Worm (Caenorhabditis elegans) whole organism, L4/young adult: ENCODE data around the gene nhr-205.

Experiments
- W03F9.2 ChIP-seq: fragments of 150-350 bp; optimal IDR thresholded peaks from 2 replicates; lab custom pipeline; 2014; ENCODE audit warnings: missing biosample characterization, missing genetic modification characterization
- dao-5 ChIP-seq: sonication (generic microtip); optimal IDR thresholded peaks from 2 replicates; lab custom pipeline; 2016; ENCODE audit warnings: missing genotype, missing genetic modification characterization, moderate library complexity, missing compliant biosample characterization
- him-1 ChIP-seq: sonication (generic microtip); optimal IDR thresholded peaks from 2 replicates; lab custom pipeline; 2016; ENCODE audit warnings: missing genotype, missing genetic modification reagents, missing genetic modification characterization, missing compliant biosample characterization

The nhr-205 gene

ce11 chrV:10081636-10082035 is at the start of gene nhr-205:
Gene nhr-205 (minus strand): TSS chrV:10081776.
- TF ChIP-seq dao-5 (tag; lab: Kevin White, UChicago) (no peak), him-1 (tag; lab: Kevin White, UChicago) (no peak), W03F9.2 (tag; lab: Kevin White, UChicago) (no peak)

DNA sequence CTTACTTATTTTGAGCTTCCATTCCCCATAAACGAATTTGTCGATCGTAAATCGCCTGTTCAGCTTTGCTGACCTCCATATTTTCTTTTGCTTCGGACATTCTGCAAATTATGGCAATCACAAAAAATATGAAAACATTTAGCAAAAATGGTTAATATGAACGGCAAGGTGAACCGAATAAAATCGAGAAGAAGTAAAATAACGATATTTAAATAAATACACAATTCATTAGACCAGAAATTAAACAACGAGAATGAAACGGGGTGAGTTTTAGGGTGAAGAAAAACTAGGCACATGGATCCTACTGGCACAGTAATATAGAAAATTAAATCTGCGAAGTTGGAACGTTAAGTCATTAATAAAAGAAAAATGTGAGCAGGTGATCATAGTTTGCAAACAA is 48.6 kb upstream of the nhr-205 start, which contains the start of gene aos-1:
Gene aos-1 (minus strand): TSS at position 101 of the 400 bp plus-strand sequence.
- TF ChIP-seq dao-5 (tag; lab: Kevin White, UChicago) (no peak), W03F9.2 (tag; lab: Kevin White, UChicago) (no peak), him-1 (tag; lab: Kevin White, UChicago) (no peak)

DNA sequence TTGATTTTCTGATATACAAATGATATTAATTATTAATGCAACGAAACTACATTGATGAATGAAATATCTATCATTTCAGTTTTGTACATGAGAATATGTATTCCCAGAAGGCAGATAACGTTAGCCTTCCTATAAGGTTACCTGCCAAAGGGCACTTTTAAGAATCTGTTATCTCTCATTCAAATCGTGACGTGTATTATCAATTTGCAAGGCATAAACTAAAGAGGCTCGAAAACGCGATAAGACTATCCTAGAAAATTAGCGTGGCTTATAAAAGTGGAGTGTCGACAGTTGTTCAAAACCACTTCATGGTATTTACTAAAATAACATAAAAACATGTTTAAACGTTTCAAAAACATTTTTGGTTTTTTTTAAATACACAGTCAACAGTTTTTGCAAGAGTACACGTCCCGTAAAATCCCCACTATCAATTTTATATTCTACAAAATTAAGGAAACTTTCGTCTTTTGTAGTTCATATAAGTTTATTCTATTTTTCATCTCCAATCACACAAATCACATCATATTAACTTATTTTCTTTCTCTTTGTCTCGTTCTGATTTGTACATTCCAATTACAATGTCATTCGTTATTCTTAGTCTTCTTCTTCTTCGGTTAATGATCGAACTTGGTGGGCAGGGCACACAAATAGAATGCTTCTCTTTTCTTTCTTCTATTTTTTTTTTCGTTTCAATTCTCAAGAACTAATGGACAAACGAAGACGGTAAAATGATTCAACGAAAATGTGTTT is 43.4 kb upstream of the nhr-205 start, which contains the start of gene C08B6.10:
Gene C08B6.10 (plus strand): TSS at position 700 of the 750 bp plus-strand sequence.
- TF ChIP-seq W03F9.2 (tag; lab: Kevin White, UChicago) (no peak), dao-5 (tag; lab: Kevin White, UChicago) (no peak), him-1 (tag; lab: Kevin White, UChicago) (no peak)

DNA sequence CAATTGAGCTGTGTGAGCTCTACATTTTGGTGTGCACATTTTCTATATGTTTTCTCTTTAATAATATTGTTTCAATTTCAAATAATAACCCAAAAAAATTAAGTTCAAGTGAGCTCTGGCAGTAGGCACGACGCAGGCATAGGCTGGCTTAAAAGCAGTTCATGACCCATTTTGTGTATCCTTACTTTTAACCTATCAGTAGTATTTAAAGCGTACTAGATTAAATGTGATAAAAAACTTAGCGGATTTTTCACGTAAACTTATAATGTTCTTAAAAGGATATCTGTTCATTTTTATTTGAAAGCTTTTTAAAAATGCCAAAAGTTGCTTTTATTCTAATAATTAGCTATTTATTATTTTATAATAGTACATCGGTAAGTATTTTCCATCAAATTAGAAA is 41.7 kb upstream of the nhr-205 start, which contains the start of gene C08B6.6:
Gene C08B6.6 (plus strand): TSS at position 301 of the 400 bp plus-strand sequence.
- TF ChIP-seq dao-5 (tag; lab: Kevin White, UChicago): no peak
- no peak for TF ChIP-seq him-1 (tag; lab: Kevin White, UChicago)
- TF ChIP-seq W03F9.2 (tag; lab: Kevin White, UChicago): no peak

DNA sequence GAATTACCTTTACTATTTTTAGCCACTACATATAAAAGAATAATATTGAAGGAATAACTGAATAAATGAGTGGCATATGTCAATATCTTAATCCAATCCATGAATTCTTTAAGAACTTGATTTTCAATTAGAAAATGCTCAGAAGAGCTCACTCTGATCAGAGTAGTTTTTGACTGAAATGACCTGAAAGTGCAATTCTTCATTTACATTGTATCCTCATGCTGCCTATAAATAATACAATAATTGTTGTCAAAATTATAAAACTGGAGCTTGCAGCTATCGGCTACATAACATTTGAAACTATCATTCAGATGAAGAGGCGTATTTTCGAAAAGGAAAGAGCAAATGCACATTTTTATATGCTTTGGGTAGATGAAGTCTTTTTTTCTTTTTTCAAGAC is 41.1 kb upstream of the nhr-205 start, which contains the start of gene srxa-19:
Gene srxa-19 (minus strand): TSS at position 101 of the 400 bp plus-strand sequence.
- TF ChIP-seq him-1 (tag; lab: Kevin White, UChicago) (no peak), W03F9.2 (tag; lab: Kevin White, UChicago) (no peak), dao-5 (tag; lab: Kevin White, UChicago) (no peak)

DNA sequence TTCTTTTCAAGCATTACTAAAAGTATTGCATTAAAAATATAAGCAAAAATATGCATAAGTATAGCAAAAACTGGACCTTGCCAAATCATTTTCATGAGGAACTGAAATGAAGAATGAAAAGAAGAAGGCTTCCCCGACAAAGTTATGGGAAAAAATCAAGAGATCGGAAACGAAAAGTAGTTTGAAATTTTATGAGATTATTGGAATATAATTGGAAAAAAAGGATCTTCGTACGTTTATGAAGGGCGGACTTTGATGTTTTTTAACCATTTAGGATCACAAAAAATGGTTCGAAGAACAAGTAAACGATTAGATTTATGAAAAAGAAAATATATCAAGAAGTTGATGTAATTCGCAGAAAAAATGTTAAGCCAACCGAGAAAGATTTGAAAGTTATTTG is 39.3 kb upstream of the nhr-205 start, which contains the start of gene srxa-18:
Gene srxa-18 (minus strand): TSS at position 100 of the 400 bp plus-strand sequence.
- TF ChIP-seq W03F9.2 (tag; lab: Kevin White, UChicago) (no peak), dao-5 (tag; lab: Kevin White, UChicago) (no peak), him-1 (tag; lab: Kevin White, UChicago) (no peak)

ce11 chrV:10117465-10117864 is 35.9 kb upstream of the nhr-205 start, which contains the start of gene C08B6.5:
Gene C08B6.5 (plus strand): TSS chrV:10117765.
- TF ChIP-seq dao-5 (tag; lab: Kevin White, UChicago) (no peak), W03F9.2 (tag; lab: Kevin White, UChicago) (no peak), him-1 (tag; lab: Kevin White, UChicago) (no peak)

- TF ChIP-seq him-1 (tag; lab: Kevin White, UChicago): no peak
- no peak for TF ChIP-seq W03F9.2 (tag; lab: Kevin White, UChicago)
- no peak for TF ChIP-seq dao-5 (tag; lab: Kevin White, UChicago)
These were observed 32.8 kb upstream of the nhr-205 start, which contains the start of gene cht-5 for ce11 chrV:10114329-10114728. Gene cht-5 (plus strand): TSS chrV:10114629.

- TF ChIP-seq W03F9.2 (tag; lab: Kevin White, UChicago) (no peak), him-1 (tag; lab: Kevin White, UChicago) (no peak), dao-5 (tag; lab: Kevin White, UChicago) (no peak)
These were observed 30.6 kb upstream of the nhr-205 start, which contains the start of gene C08B6.3 for ce11 chrV:10112187-10112586. Gene C08B6.3 (minus strand): TSS chrV:10112287.

- TF ChIP-seq W03F9.2 (tag; lab: Kevin White, UChicago): no peak
- TF ChIP-seq dao-5 (tag; lab: Kevin White, UChicago): no peak
- TF ChIP-seq him-1 (tag; lab: Kevin White, UChicago): no peak
These were observed 29.6 kb upstream of the nhr-205 start for ce11 chrV:10111129-10111528.

DNA sequence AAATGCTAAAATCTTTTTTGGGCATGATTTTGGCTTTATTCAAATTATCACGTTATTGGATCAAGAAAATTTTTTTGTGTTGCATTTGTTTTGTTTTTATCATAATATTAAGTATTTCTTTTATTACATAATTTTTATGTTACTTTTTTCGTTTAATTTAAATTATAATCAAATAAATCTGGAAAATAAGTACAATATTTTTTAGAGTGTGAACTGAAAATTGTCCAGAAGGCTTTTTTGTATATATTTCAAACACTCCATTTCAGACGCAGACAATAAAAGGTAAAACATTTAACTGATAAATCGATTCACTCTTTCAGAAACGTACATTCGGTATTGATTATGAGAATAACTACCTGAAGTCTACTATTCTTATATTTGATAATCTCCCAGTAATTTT is 25.7 kb upstream of the nhr-205 start, which contains the start of gene C08B6.11:
Gene C08B6.11 (plus strand): TSS at position 301 of the 400 bp plus-strand sequence.
- TF ChIP-seq W03F9.2 (tag; lab: Kevin White, UChicago) (no peak), him-1 (tag; lab: Kevin White, UChicago) (no peak), dao-5 (tag; lab: Kevin White, UChicago) (no peak)

DNA sequence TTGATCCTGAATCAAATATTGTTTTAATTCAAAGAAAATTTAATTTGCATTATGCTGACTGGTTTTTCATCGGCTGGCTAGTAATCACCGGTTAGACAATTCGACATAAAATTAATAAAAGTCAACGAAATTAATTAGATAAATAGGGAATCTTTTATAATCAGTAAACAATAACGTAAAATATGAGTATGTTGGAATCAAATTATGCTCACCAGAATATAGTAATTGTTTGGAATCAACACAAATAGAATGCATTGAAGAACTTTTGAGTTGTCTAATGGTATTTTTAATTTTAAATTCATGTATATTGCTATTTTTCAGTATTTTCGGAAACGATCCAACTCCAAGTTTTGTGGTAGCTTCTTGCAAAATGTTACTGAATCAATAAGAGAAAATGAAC is 23.8 kb upstream of the nhr-205 start, which contains the start of gene C08B6.2:
Gene C08B6.2 (plus strand): TSS at position 301 of the 400 bp plus-strand sequence.
- no peak for TF ChIP-seq dao-5 (tag; lab: Kevin White, UChicago)
- TF ChIP-seq him-1 (tag; lab: Kevin White, UChicago): no peak
- TF ChIP-seq W03F9.2 (tag; lab: Kevin White, UChicago): no peak

DNA sequence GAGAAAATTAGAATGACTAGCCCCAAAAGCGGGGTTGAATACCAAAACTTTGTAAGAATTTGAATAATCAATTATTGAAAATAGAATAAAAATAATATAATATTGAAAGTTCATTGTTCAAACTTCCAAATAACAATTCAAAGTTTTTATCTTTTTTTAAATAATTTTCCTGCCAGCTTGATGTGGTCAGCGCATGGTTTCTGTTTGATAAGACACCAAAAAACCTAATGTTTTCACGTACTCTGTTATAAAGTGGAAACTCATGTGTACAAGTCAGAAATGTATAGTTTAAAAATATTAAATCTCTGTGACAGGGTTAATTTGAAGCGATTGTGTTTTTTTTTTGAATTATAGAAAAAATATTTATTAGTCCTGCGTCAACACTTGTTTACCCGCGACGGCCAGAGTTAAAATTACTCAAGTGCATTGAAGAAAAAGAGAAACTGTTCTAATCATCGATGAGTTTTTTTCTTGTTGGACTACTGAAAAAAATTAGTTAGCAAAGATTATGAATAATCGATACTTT is 23.3 kb upstream of the nhr-205 start, which contains the start of gene ugt-17:
Gene ugt-17 (minus strand): TSS at position 180 of the 526 bp plus-strand sequence.
- TF ChIP-seq W03F9.2 (tag; lab: Kevin White, UChicago): no peak
- no peak for TF ChIP-seq dao-5 (tag; lab: Kevin White, UChicago)
- TF ChIP-seq him-1 (tag; lab: Kevin White, UChicago): no peak
